Worm (Caenorhabditis elegans) whole organism, mixed stage, embryonic: Measurements from ENCODE around the gene T25E4.2.

Experiments
- blmp-1 ChIP-seq: fragments of 150-350 bp; optimal IDR thresholded peaks from 2 replicates; lab custom pipeline; 2014; ENCODE audit warnings: missing biosample characterization, missing genetic modification characterization
- elt-1 ChIP-seq: sonication (generic microtip); optimal IDR thresholded peaks from 2 replicates; lab custom pipeline; 2017; ENCODE audit warnings: missing genetic modification characterization, mild to moderate bottlenecking, missing compliant biosample characterization, antibody characterized with exemption, moderate library complexity, borderline replicate concordance; ENCODE audit not compliant: insufficient read depth
- ham-2 ChIP-seq: fragments of 200-800 bp; sonication (Bioruptor generic); optimal IDR thresholded peaks from 2 replicates; lab custom pipeline; 2018; ENCODE audit warnings: mild to moderate bottlenecking, missing genetic modification characterization, missing compliant biosample characterization
- nhr-12 ChIP-seq: fragments of 150-350 bp; optimal IDR thresholded peaks from 2 replicates; lab custom pipeline; 2014; ENCODE audit warnings: missing biosample characterization, missing genetic modification characterization
- nhr-76 ChIP-seq: sonication (generic microtip); optimal IDR thresholded peaks from 2 replicates; lab custom pipeline; 2017; ENCODE audit warnings: missing biosample characterization, missing genetic modification characterization
- pha-4 ChIP-seq: fragments of 150-350 bp; optimal IDR thresholded peaks from 2 replicates; lab custom pipeline; 2018; ENCODE audit warnings: missing biosample characterization, missing genetic modification reagents, missing genetic modification characterization
- unc-62 ChIP-seq: fragments of 150-350 bp; optimal IDR thresholded peaks from 2 replicates; lab custom pipeline; 2014; ENCODE audit warnings: missing biosample characterization, missing genetic modification reagents, missing genetic modification characterization

DNA sequence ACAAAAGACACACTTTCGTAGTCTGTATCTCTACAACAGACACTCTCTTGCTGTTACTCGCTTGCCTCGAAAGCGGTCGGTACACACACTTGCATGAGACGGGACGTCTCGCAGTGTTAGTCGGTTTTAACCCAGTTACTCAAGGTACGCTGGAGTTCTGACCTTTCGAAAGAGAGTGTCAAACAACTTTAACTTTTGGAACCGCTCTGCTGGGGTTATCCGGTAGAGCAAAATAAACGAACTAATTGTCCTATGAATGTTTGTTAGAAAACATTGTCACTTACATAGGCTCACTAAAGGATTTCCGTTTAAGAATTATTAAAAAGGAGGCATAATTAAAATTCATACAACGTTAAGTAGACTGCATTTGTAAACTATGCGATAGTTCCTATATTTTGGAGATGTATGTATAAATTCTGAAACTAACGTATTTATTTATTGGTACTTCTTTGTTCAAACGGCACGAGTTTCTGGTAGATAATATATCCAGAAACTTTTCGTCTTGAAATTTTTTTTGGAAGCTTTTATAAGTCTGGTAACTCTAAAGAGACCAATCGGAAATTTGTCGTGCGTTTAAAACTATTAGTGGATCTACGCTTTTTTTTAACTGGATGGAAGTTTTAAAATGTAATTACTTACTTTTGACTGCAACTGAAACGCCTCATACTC, 38.6 kb downstream of the T25E4.2 start:
- TF ChIP-seq blmp-1 (no peak), elt-1 (tag; lab: Kevin White, UChicago) (no peak), pha-4 (tag; lab: Kevin White, UChicago) (peak; percentile 92), ham-2 (GFP tag; lab: Kevin White, UChicago) (peak; percentile 75), unc-62 (GFP tag; lab: Kevin White, UChicago) (peak; percentile 89), nhr-76 (tag; lab: Kevin White, UChicago) (no peak), nhr-12 (tag; lab: Kevin White, UChicago) (peak; percentile 89)
